Fruit fly (Drosophila melanogaster) whole organism, embryonic: ENCODE results near the gene SPoCk.

Experiments
- B-H1 ChIP-seq: fragments of 200-800 bp; sonication (Bioruptor generic); IDR thresholded peaks from 3 replicates; pipeline ENCODE4 v1.3.6; 2022; ENCODE audit warnings: missing biosample characterization, missing genetic modification characterization
- B-H2 ChIP-seq: fragments of 200-800 bp; sonication (Bioruptor generic); optimal IDR thresholded peaks from 2 replicates; lab custom pipeline; 2018; ENCODE audit warnings: missing biosample characterization, mild to moderate bottlenecking, missing genetic modification characterization
- Bgb ChIP-seq: fragments of 200-800 bp; sonication (Bioruptor generic); IDR thresholded peaks from 2 replicates; pipeline ENCODE4 v1.3.6; 2022; ENCODE audit warnings: missing biosample characterization, missing genetic modification characterization; ENCODE audit not compliant: partially characterized antibody
- CG10209 ChIP-seq: fragments of 200-800 bp; sonication (Bioruptor generic); optimal IDR thresholded peaks from 3 replicates; lab custom pipeline; 2017; ENCODE audit warnings: missing biosample characterization, mild to moderate bottlenecking, missing genetic modification characterization, missing genetic modification reagents
- CG10565 ChIP-seq: fragments of 200-800 bp; sonication (Bioruptor generic); optimal IDR thresholded peaks from 3 replicates; lab custom pipeline; 2016; ENCODE audit warnings: missing biosample characterization, mild to moderate bottlenecking, missing genetic modification characterization
- CG11093 ChIP-seq: fragments of 200-800 bp; sonication (Bioruptor generic); IDR thresholded peaks from 3 replicates; pipeline ENCODE4 v1.3.6; 2022; ENCODE audit warnings: missing biosample characterization, missing genetic modification characterization
- CG11695 ChIP-seq: fragments of 200-800 bp; sonication (Bioruptor generic); IDR thresholded peaks from 3 replicates; pipeline ENCODE4 v1.3.6; 2022; ENCODE audit warnings: missing biosample characterization, missing genetic modification characterization
- CG12104 ChIP-seq: fragments of 200-800 bp; sonication (Bioruptor generic); optimal IDR thresholded peaks from 3 replicates; lab custom pipeline; 2016; ENCODE audit warnings: missing biosample characterization, missing genetic modification characterization
- CG14860 ChIP-seq: fragments of 200-800 bp; sonication (Bioruptor generic); IDR thresholded peaks from 3 replicates; pipeline ENCODE4 v1.3.6; 2022; ENCODE audit warnings: missing biosample characterization, missing genetic modification characterization; ENCODE audit not compliant: partially characterized antibody
- CG18262 ChIP-seq: fragments of 200-800 bp; optimal IDR thresholded peaks from 3 replicates; lab custom pipeline; 2019; ENCODE audit warnings: missing biosample characterization, mild to moderate bottlenecking, missing genetic modification characterization, moderate library complexity
- CG31441 ChIP-seq: fragments of 200-800 bp; sonication (Bioruptor generic); IDR thresholded peaks from 2 replicates; pipeline ENCODE4 v1.3.6; 2022; ENCODE audit warnings: missing biosample characterization, missing genetic modification characterization
- CG42726 ChIP-seq: fragments of 200-800 bp; sonication (Bioruptor generic); IDR thresholded peaks from 2 replicates; pipeline ENCODE4 v1.3.6; 2022; ENCODE audit warnings: missing biosample characterization, missing genetic modification characterization; ENCODE audit not compliant: partially characterized antibody
- CG4328 ChIP-seq: fragments of 200-800 bp; sonication (Bioruptor generic); optimal IDR thresholded peaks from 3 replicates; lab custom pipeline; 2017; ENCODE audit warnings: missing biosample characterization, missing genetic modification reagents, missing genetic modification characterization
- CG6854 ChIP-seq: fragments of 200-800 bp; sonication (Bioruptor generic); optimal IDR thresholded peaks from 3 replicates; lab custom pipeline; 2017; ENCODE audit warnings: missing biosample characterization, mild to moderate bottlenecking, missing genetic modification characterization
- Chrac-16 ChIP-seq: fragments of 200-800 bp; sonication (Bioruptor generic); optimal IDR thresholded peaks from 3 replicates; lab custom pipeline; 2016; ENCODE audit warnings: missing biosample characterization, missing genetic modification characterization
- D19A ChIP-seq: fragments of 200-800 bp; optimal IDR thresholded peaks from 3 replicates; lab custom pipeline; 2019; ENCODE audit warnings: missing biosample characterization, mild to moderate bottlenecking, missing genetic modification characterization, moderate library complexity
- Dek ChIP-seq: fragments of 200-800 bp; sonication (Bioruptor generic); optimal IDR thresholded peaks from 3 replicates; lab custom pipeline; 2019; ENCODE audit warnings: missing biosample characterization, mild to moderate bottlenecking, missing genetic modification characterization, moderate library complexity
- Dfd ChIP-seq, 2 experiments: fragments of >200 bp; optimal IDR thresholded peaks; 2 replicates each; lab custom pipeline; 2017; ENCODE audit warnings: missing biosample characterization in 2 of 2, missing genetic modification characterization in 2 of 2
- E2f2 ChIP-seq: fragments of 200-800 bp; sonication (Bioruptor generic); IDR thresholded peaks from 2 replicates; pipeline ENCODE4 v1.3.6; 2022; ENCODE audit warnings: missing biosample characterization, missing genetic modification characterization
- HmgZ ChIP-seq: fragments of 200-800 bp; sonication (Bioruptor generic); optimal IDR thresholded peaks from 2 replicates; lab custom pipeline; 2018; ENCODE audit warnings: missing biosample characterization, mild to moderate bottlenecking, missing genetic modification characterization
- Hr78 ChIP-seq, 2 experiments: fragments of 200-800 bp in 1 of 2; fragments of >200 bp in 1 of 2; sonication (Bioruptor generic) in 1 of 2; optimal IDR thresholded peaks; 2 replicates each; lab custom pipeline; 2017 to 2019; ENCODE audit warnings: missing biosample characterization in 2 of 2, missing genetic modification characterization in 2 of 2, mild to moderate bottlenecking in 1 of 2, moderate library complexity in 1 of 2
- Jarid2 ChIP-seq: fragments of 200-800 bp; sonication (Bioruptor generic); optimal IDR thresholded peaks from 3 replicates; lab custom pipeline; 2017; ENCODE audit warnings: mild to moderate bottlenecking, missing biosample characterization, missing genetic modification reagents, missing genetic modification characterization
- Mad ChIP-seq: fragments of 200-800 bp; sonication (Bioruptor generic); optimal IDR thresholded peaks from 2 replicates; lab custom pipeline; 2016; ENCODE audit warnings: missing biosample characterization, missing genetic modification characterization
- Myb ChIP-seq: fragments of 200-800 bp; sonication (Bioruptor generic); optimal IDR thresholded peaks from 2 replicates; lab custom pipeline; 2016; ENCODE audit warnings: missing biosample characterization, missing genetic modification characterization
- Poxn ChIP-seq: fragments of 200-800 bp; sonication (Bioruptor generic); IDR thresholded peaks from 2 replicates; pipeline ENCODE4 v1.3.6; 2022; ENCODE audit warnings: missing biosample characterization, missing genetic modification characterization
- Vsx1 ChIP-seq: fragments of 200-800 bp; sonication (Bioruptor generic); optimal IDR thresholded peaks from 2 replicates; lab custom pipeline; 2017; ENCODE audit warnings: missing biosample characterization, mild to moderate bottlenecking, missing genetic modification characterization, missing genetic modification reagents
- YL-1 ChIP-seq: fragments of 200-800 bp; sonication (Bioruptor generic); optimal IDR thresholded peaks from 3 replicates; lab custom pipeline; 2017; ENCODE audit warnings: missing biosample characterization, mild to moderate bottlenecking, missing genetic modification characterization
- ab ChIP-seq: fragments of 200-800 bp; sonication (Bioruptor generic); optimal IDR thresholded peaks from 2 replicates; lab custom pipeline; 2016; ENCODE audit warnings: missing biosample characterization, missing genetic modification characterization
- br ChIP-seq: fragments of >200 bp; optimal IDR thresholded peaks from 2 replicates; lab custom pipeline; 2017
- btn ChIP-seq: fragments of 200-800 bp; sonication (Bioruptor generic); optimal IDR thresholded peaks from 2 replicates; lab custom pipeline; 2016; ENCODE audit warnings: missing biosample characterization, missing genetic modification characterization
- chinmo ChIP-seq: fragments of 200-800 bp; sonication (Bioruptor generic); IDR thresholded peaks from 4 replicates; pipeline ENCODE4 v1.3.6; 2022; ENCODE audit warnings: missing biosample characterization, missing genetic modification characterization; ENCODE audit not compliant: partially characterized antibody
- ci ChIP-seq: fragments of 200-800 bp; sonication (Bioruptor generic); IDR thresholded peaks from 3 replicates; pipeline ENCODE4 v1.3.6; 2022; ENCODE audit warnings: missing biosample characterization, missing genetic modification characterization
- ems ChIP-seq: fragments of 200-800 bp; sonication (Bioruptor generic); optimal IDR thresholded peaks from 3 replicates; lab custom pipeline; 2016; ENCODE audit warnings: missing biosample characterization, missing genetic modification characterization
- fd3F ChIP-seq: fragments of 200-800 bp; sonication (Bioruptor generic); optimal IDR thresholded peaks from 2 replicates; lab custom pipeline; 2018; ENCODE audit warnings: missing biosample characterization, mild to moderate bottlenecking, missing genetic modification characterization, moderate library complexity
- ftz-f1 ChIP-seq: fragments of 200-800 bp; sonication (Bioruptor generic); optimal IDR thresholded peaks from 2 replicates; lab custom pipeline; 2016; ENCODE audit warnings: missing biosample characterization, missing genetic modification characterization
- klu ChIP-seq: fragments of 200-800 bp; sonication (Bioruptor generic); IDR thresholded peaks from 2 replicates; pipeline ENCODE4 v1.3.6; 2022; ENCODE audit warnings: missing biosample characterization, missing genetic modification characterization
- lab ChIP-seq: fragments of 200-800 bp; sonication (Bioruptor generic); optimal IDR thresholded peaks from 3 replicates; lab custom pipeline; 2017; ENCODE audit warnings: missing biosample characterization, missing genetic modification characterization, mild to moderate bottlenecking, moderate library complexity, missing genetic modification reagents
- lmd ChIP-seq: fragments of 200-800 bp; sonication (Bioruptor generic); IDR thresholded peaks from 2 replicates; pipeline ENCODE4 v1.3.6; 2022; ENCODE audit warnings: missing biosample characterization, missing genetic modification characterization
- luna ChIP-seq: fragments of 200-800 bp; sonication (Bioruptor generic); optimal IDR thresholded peaks from 2 replicates; lab custom pipeline; 2016; ENCODE audit warnings: missing biosample characterization, missing genetic modification characterization
- maf-S ChIP-seq: fragments of 200-800 bp; sonication (Bioruptor generic); optimal IDR thresholded peaks from 2 replicates; lab custom pipeline; 2016; ENCODE audit warnings: missing biosample characterization, missing genetic modification characterization
- mld ChIP-seq: fragments of 200-800 bp; sonication (Bioruptor generic); IDR thresholded peaks from 3 replicates; pipeline ENCODE4 v1.3.6; 2022; ENCODE audit warnings: missing biosample characterization, missing genetic modification characterization; ENCODE audit not compliant: partially characterized antibody
- oc ChIP-seq: fragments of 200-800 bp; sonication (Bioruptor generic); optimal IDR thresholded peaks from 2 replicates; lab custom pipeline; 2018; ENCODE audit warnings: missing biosample characterization, mild to moderate bottlenecking, missing genetic modification characterization, moderate library complexity
- prd ChIP-seq, 3 experiments: fragments of >200 bp in 2 of 3; fragments of 200-800 bp in 1 of 3; sonication (Bioruptor generic) in 1 of 3; optimal IDR thresholded peaks in 2 of 3; IDR thresholded peaks in 1 of 3; 2 replicates in 2 of 3; 3 replicates in 1 of 3; pipeline versions ENCODE4 v1.3.6 to Lab custom; 2017 to 2022; ENCODE audit warnings: missing biosample characterization in 1 of 3, missing genetic modification characterization in 1 of 3
- ranshi ChIP-seq: fragments of 200-800 bp; sonication (Bioruptor generic); IDR thresholded peaks from 2 replicates; pipeline ENCODE4 v1.3.6; 2022; ENCODE audit warnings: missing biosample characterization, missing genetic modification characterization
- row ChIP-seq: fragments of 200-800 bp; sonication (Bioruptor generic); IDR thresholded peaks from 3 replicates; pipeline ENCODE4 v1.3.6; 2022; ENCODE audit warnings: missing biosample characterization, missing genetic modification characterization
- sima ChIP-seq: fragments of 200-800 bp; sonication (Bioruptor generic); optimal IDR thresholded peaks from 2 replicates; lab custom pipeline; 2016; ENCODE audit warnings: missing biosample characterization, missing genetic modification characterization
- tgo ChIP-seq: fragments of 200-800 bp; sonication (Bioruptor generic); IDR thresholded peaks from 3 replicates; pipeline ENCODE4 v1.3.6; 2022; ENCODE audit warnings: missing biosample characterization, missing genetic modification characterization
- toy ChIP-seq: fragments of 200-800 bp; sonication (Bioruptor generic); IDR thresholded peaks from 2 replicates; pipeline ENCODE4 v1.3.6; 2022; ENCODE audit warnings: missing biosample characterization, missing genetic modification characterization
- vnd ChIP-seq: fragments of 200-800 bp; sonication (Bioruptor generic); IDR thresholded peaks from 3 replicates; pipeline ENCODE4 v1.3.6; 2022; ENCODE audit warnings: missing biosample characterization, missing genetic modification characterization; ENCODE audit not compliant: partially characterized antibody
- wek ChIP-seq: fragments of 200-800 bp; sonication (Bioruptor generic); optimal IDR thresholded peaks from 3 replicates; lab custom pipeline; 2018; ENCODE audit warnings: missing biosample characterization, mild to moderate bottlenecking, missing genetic modification characterization, moderate library complexity
- wor ChIP-seq: fragments of 200-800 bp; sonication (Bioruptor generic); IDR thresholded peaks from 2 replicates; pipeline ENCODE4 v1.3.6; 2022; ENCODE audit warnings: missing biosample characterization, missing genetic modification characterization

SPoCk gene

dm6 chr3L:22824668-22825192, 75.5 kb downstream of the SPoCk start (continued):
- TF ChIP-seq ranshi (no peak), ci (0 out of 3 replicates have a peak, but pooled peaks have one; percentile 35), Dek (tag; lab: Kevin White, UChicago) (no peak), CG4328 (GFP tag; lab: Kevin White, UChicago) (no peak), br (lab: Kevin White, UChicago) (no peak), fd3F (GFP tag; lab: Kevin White, UChicago) (no peak), Jarid2 (peak; percentile 20), lab (peak; percentile 46), B-H1 (no peak), CG31441 (GFP tag; lab: Robert Waterston, UW) (no peak), YL-1 (GFP tag; lab: Kevin White, UChicago) (no peak), oc (tag; lab: Kevin White, UChicago) (no peak), ab (no peak), Mad (GFP tag; lab: Kevin White, UChicago) (no peak), ems (no peak), CG42726 (no peak), prd (optimal IDR thresholded peaks at IDR 0.05; lab: Kevin White, UChicago) (no peak), prd (GFP tag; IDR thresholded peaks at IDR 0.05; lab: Robert Waterston, UW) (no peak), lmd (no peak), CG11695 (GFP tag; lab: Robert Waterston, UW) (no peak), CG14860 (GFP tag; lab: Robert Waterston, UW) (no peak), E2f2 (no peak), toy (GFP tag; lab: Robert Waterston, UW) (no peak), klu (no peak), Bgb (GFP tag; lab: Robert Waterston, UW) (peak; percentile 30; the same call in 1 of the 2 replicates), CG12104 (GFP tag; lab: Kevin White, UChicago) (no peak), wor (no peak), CG18262 (no peak), Myb (GFP tag; lab: Kevin White, UChicago) (no peak), Hr78 (GFP tag; optimal IDR thresholded peaks at IDR 0.05; lab: Kevin White, UChicago) (no peak), maf-S (GFP tag; lab: Kevin White, UChicago) (no peak), chinmo (peak; percentile 90; the same call in 3 of the 4 replicates), tgo (no peak), HmgZ (tag; lab: Kevin White, UChicago) (no peak), D19A (tag; lab: Kevin White, UChicago) (no peak), ftz-f1 (GFP tag; lab: Kevin White, UChicago) (peak; percentile 30), CG6854 (GFP tag; lab: Kevin White, UChicago) (no peak), sima (no peak), Vsx1 (no peak), CG11093 (GFP tag; lab: Robert Waterston, UW) (no peak), CG10565 (GFP tag; lab: Kevin White, UChicago) (no peak), mld (GFP tag; lab: Robert Waterston, UW) (no peak), CG10209 (GFP tag; lab: Kevin White, UChicago) (no peak), Poxn (GFP tag; lab: Robert Waterston, UW) (no peak), row (peak; percentile 29; the same call in 1 of the 3 replicates), luna (GFP tag; lab: Kevin White, UChicago) (no peak), vnd (no peak), Chrac-16 (no peak), btn (GFP tag; lab: Kevin White, UChicago) (no peak), Dfd (GFP tag; optimal IDR thresholded peaks at IDR 0.05; lab: Kevin White, UChicago) (no peak), B-H2 (GFP tag; lab: Kevin White, UChicago) (peak; percentile 41), wek (GFP tag; lab: Kevin White, UChicago) (no peak)
